Fruit fly (Drosophila melanogaster) whole organism, embryonic: ENCODE data around the gene EMC6.
A peak's percentile ranks its signal among the peaks of the same experiment; 100 is the strongest.

Source experiments
- Asciz ChIP-seq: fragments of 200-800 bp; sonication (Bioruptor generic); optimal IDR thresholded peaks from 2 replicates; lab custom pipeline; 2017; ENCODE audit warnings: missing biosample characterization, mild to moderate bottlenecking, missing genetic modification characterization, missing genetic modification reagents
- Atf3 ChIP-seq: fragments of 200-800 bp; sonication (Bioruptor generic); optimal IDR thresholded peaks from 3 replicates; lab custom pipeline; 2016; ENCODE audit warnings: missing biosample characterization, missing genetic modification characterization
- Blimp-1 ChIP-seq: fragments of 200-800 bp; sonication (Bioruptor generic); optimal IDR thresholded peaks from 3 replicates; lab custom pipeline; 2018; ENCODE audit warnings: missing biosample characterization, missing genetic modification characterization, mild to moderate bottlenecking, moderate library complexity, missing genetic modification reagents
- CG10267 ChIP-seq: fragments of 200-800 bp; sonication (Bioruptor generic); optimal IDR thresholded peaks from 2 replicates; lab custom pipeline; 2018; ENCODE audit warnings: missing biosample characterization, mild to moderate bottlenecking, missing genetic modification characterization, moderate library complexity
- CG10654 ChIP-seq: fragments of 200-800 bp; sonication (Bioruptor generic); optimal IDR thresholded peaks from 2 replicates; lab custom pipeline; 2016; ENCODE audit warnings: missing biosample characterization, missing genetic modification characterization
- CG12219 ChIP-seq: fragments of 200-800 bp; sonication (Bioruptor generic); optimal IDR thresholded peaks from 3 replicates; lab custom pipeline; 2018; ENCODE audit warnings: missing biosample characterization, mild to moderate bottlenecking, missing genetic modification characterization
- CG12659 ChIP-seq: fragments of 200-800 bp; sonication (Bioruptor generic); optimal IDR thresholded peaks from 3 replicates; lab custom pipeline; 2017; ENCODE audit warnings: mild to moderate bottlenecking, missing biosample characterization, missing genetic modification reagents, missing genetic modification characterization
- CG13424 ChIP-seq: fragments of 200-800 bp; sonication (Bioruptor generic); optimal IDR thresholded peaks from 2 replicates; lab custom pipeline; 2019; ENCODE audit warnings: missing biosample characterization, mild to moderate bottlenecking, missing genetic modification characterization, moderate library complexity
- CG13894 ChIP-seq: fragments of 200-800 bp; sonication (Bioruptor generic); optimal IDR thresholded peaks from 3 replicates; lab custom pipeline; 2018; ENCODE audit warnings: missing biosample characterization, mild to moderate bottlenecking, missing genetic modification characterization, moderate library complexity
- CG14710 ChIP-seq: fragments of 200-800 bp; sonication (Bioruptor generic); optimal IDR thresholded peaks from 3 replicates; lab custom pipeline; 2019; ENCODE audit warnings: missing biosample characterization, mild to moderate bottlenecking, missing genetic modification characterization, moderate library complexity
- CG15269 ChIP-seq: fragments of 200-800 bp; sonication (Bioruptor generic); optimal IDR thresholded peaks from 2 replicates; lab custom pipeline; 2018; ENCODE audit warnings: missing biosample characterization, mild to moderate bottlenecking, missing genetic modification characterization, moderate library complexity
- CG15514 ChIP-seq: fragments of 200-800 bp; sonication (Bioruptor generic); optimal IDR thresholded peaks from 3 replicates; lab custom pipeline; 2017; ENCODE audit warnings: missing biosample characterization, missing genetic modification characterization, mild to moderate bottlenecking, moderate library complexity, missing genetic modification reagents
- CG16815 ChIP-seq: fragments of 200-800 bp; sonication (Bioruptor generic); optimal IDR thresholded peaks from 3 replicates; lab custom pipeline; 2017; ENCODE audit warnings: missing biosample characterization, mild to moderate bottlenecking, missing genetic modification characterization
- CG2116 ChIP-seq: fragments of 200-800 bp; sonication (Bioruptor generic); optimal IDR thresholded peaks from 3 replicates; lab custom pipeline; 2018; ENCODE audit warnings: missing biosample characterization, mild to moderate bottlenecking, missing genetic modification characterization
- CG33557 ChIP-seq: fragments of 200-800 bp; sonication (Bioruptor generic); optimal IDR thresholded peaks from 2 replicates; lab custom pipeline; 2019; ENCODE audit warnings: missing biosample characterization, mild to moderate bottlenecking, missing genetic modification characterization, moderate library complexity
- CG3995 ChIP-seq: fragments of 200-800 bp; sonication (Bioruptor generic); optimal IDR thresholded peaks from 3 replicates; lab custom pipeline; 2016; ENCODE audit warnings: missing biosample characterization, missing genetic modification characterization
- CG4854 ChIP-seq: fragments of 200-800 bp; sonication (Bioruptor generic); optimal IDR thresholded peaks from 2 replicates; lab custom pipeline; 2016; ENCODE audit warnings: missing biosample characterization, missing genetic modification characterization, inconsistent platforms
- CG8290 ChIP-seq, 3 experiments: fragments of 200-800 bp; sonication (Bioruptor generic); optimal IDR thresholded peaks; 2 replicates each; lab custom pipeline; 2016 to 2019; ENCODE audit warnings: missing biosample characterization in 3 of 3, missing genetic modification characterization in 3 of 3, mild to moderate bottlenecking in 2 of 3, moderate library complexity in 1 of 3
- CG9215 ChIP-seq: fragments of 200-800 bp; sonication (Bioruptor generic); IDR thresholded peaks from 2 replicates; pipeline ENCODE4 v1.3.6; 2022; ENCODE audit warnings: missing biosample characterization, missing genetic modification characterization
- H2.0 ChIP-seq: fragments of 200-800 bp; sonication (Bioruptor generic); IDR thresholded peaks from 2 replicates; pipeline ENCODE4 v1.3.6; 2022; ENCODE audit warnings: missing biosample characterization, missing genetic modification characterization
- HLH3B ChIP-seq: fragments of 200-800 bp; sonication (Bioruptor generic); IDR thresholded peaks from 2 replicates; pipeline ENCODE4 v1.3.6; 2022; ENCODE audit warnings: missing biosample characterization, missing genetic modification characterization
- Hand ChIP-seq: fragments of 200-800 bp; sonication (Bioruptor generic); optimal IDR thresholded peaks from 2 replicates; lab custom pipeline; 2017; ENCODE audit warnings: mild to moderate bottlenecking, missing biosample characterization, missing genetic modification reagents, missing genetic modification characterization
- Hmr ChIP-seq: fragments of 200-800 bp; sonication (Bioruptor generic); optimal IDR thresholded peaks from 3 replicates; lab custom pipeline; 2017; ENCODE audit warnings: mild to moderate bottlenecking, missing biosample characterization, missing genetic modification reagents, missing genetic modification characterization
- MESR4 ChIP-seq: fragments of 200-800 bp; sonication (Bioruptor generic); optimal IDR thresholded peaks from 2 replicates; lab custom pipeline; 2018; ENCODE audit warnings: missing biosample characterization, mild to moderate bottlenecking, missing genetic modification characterization, moderate library complexity
- NFAT ChIP-seq: fragments of 200-800 bp; sonication (Bioruptor generic); IDR thresholded peaks from 2 replicates; pipeline ENCODE4 v1.3.6; 2022; ENCODE audit warnings: missing biosample characterization, missing genetic modification characterization
- Nf-YA ChIP-seq: fragments of 200-800 bp; sonication (Bioruptor generic); IDR thresholded peaks from 2 replicates; pipeline ENCODE4 v1.3.6; 2022; ENCODE audit warnings: missing biosample characterization, missing genetic modification characterization
- PHDP ChIP-seq: fragments of 200-800 bp; sonication (Bioruptor generic); optimal IDR thresholded peaks from 3 replicates; lab custom pipeline; 2018; ENCODE audit warnings: missing biosample characterization, mild to moderate bottlenecking, missing genetic modification characterization, moderate library complexity
- Rx ChIP-seq: fragments of 200-800 bp; sonication (Bioruptor generic); IDR thresholded peaks from 2 replicates; pipeline ENCODE4 v1.3.6; 2022; ENCODE audit warnings: missing biosample characterization, missing genetic modification characterization
- cg ChIP-seq: fragments of 200-800 bp; sonication (Bioruptor generic); optimal IDR thresholded peaks from 3 replicates; lab custom pipeline; 2019; ENCODE audit warnings: missing biosample characterization, mild to moderate bottlenecking, missing genetic modification characterization, moderate library complexity
- chinmo ChIP-seq: fragments of 200-800 bp; sonication (Bioruptor generic); IDR thresholded peaks from 4 replicates; pipeline ENCODE4 v1.3.6; 2022; ENCODE audit warnings: missing biosample characterization, missing genetic modification characterization; ENCODE audit not compliant: partially characterized antibody
- ci ChIP-seq: fragments of 200-800 bp; sonication (Bioruptor generic); IDR thresholded peaks from 3 replicates; pipeline ENCODE4 v1.3.6; 2022; ENCODE audit warnings: missing biosample characterization, missing genetic modification characterization
- corto ChIP-seq: fragments of 200-800 bp; sonication (Bioruptor generic); optimal IDR thresholded peaks from 2 replicates; lab custom pipeline; 2016; ENCODE audit warnings: missing biosample characterization, mild to moderate bottlenecking, missing genetic modification characterization, moderate library complexity
- crc ChIP-seq: fragments of 200-800 bp; sonication (Bioruptor generic); optimal IDR thresholded peaks from 2 replicates; lab custom pipeline; 2016; ENCODE audit warnings: missing biosample characterization, missing genetic modification characterization
- dan ChIP-seq: fragments of 200-800 bp; sonication (Bioruptor generic); IDR thresholded peaks from 2 replicates; pipeline ENCODE4 v1.3.6; 2022; ENCODE audit warnings: missing biosample characterization, missing genetic modification characterization
- fd102C ChIP-seq: fragments of 200-800 bp; sonication (Bioruptor generic); optimal IDR thresholded peaks from 2 replicates; lab custom pipeline; 2018; ENCODE audit warnings: missing biosample characterization, mild to moderate bottlenecking, missing genetic modification characterization, moderate library complexity
- gfzf ChIP-seq: fragments of 200-800 bp; sonication (Bioruptor generic); optimal IDR thresholded peaks from 2 replicates; lab custom pipeline; 2016; ENCODE audit warnings: missing biosample characterization, mild to moderate bottlenecking, missing genetic modification characterization, moderate library complexity
- kah ChIP-seq: fragments of 200-800 bp; sonication (Bioruptor generic); optimal IDR thresholded peaks from 2 replicates; lab custom pipeline; 2018; ENCODE audit warnings: missing biosample characterization, mild to moderate bottlenecking, missing genetic modification characterization
- lbe ChIP-seq: fragments of 200-800 bp; sonication (Bioruptor generic); optimal IDR thresholded peaks from 2 replicates; lab custom pipeline; 2016; ENCODE audit warnings: missing biosample characterization, mild to moderate bottlenecking, missing genetic modification characterization
- nom ChIP-seq: fragments of 200-800 bp; sonication (Bioruptor generic); optimal IDR thresholded peaks from 2 replicates; lab custom pipeline; 2017; ENCODE audit warnings: missing biosample characterization, missing genetic modification characterization, mild to moderate bottlenecking, moderate library complexity, missing genetic modification reagents
- onecut ChIP-seq: fragments of 200-800 bp; sonication (Bioruptor generic); IDR thresholded peaks from 2 replicates; pipeline ENCODE4 v1.3.6; 2022; ENCODE audit warnings: missing biosample characterization, missing genetic modification characterization
- sens ChIP-seq: fragments of 200-800 bp; sonication (Bioruptor generic); peaks from one replicate; lab custom pipeline; 2016; ENCODE audit warnings: missing biosample characterization, missing genetic modification characterization
- stwl ChIP-seq: fragments of 200-800 bp; sonication (Bioruptor generic); optimal IDR thresholded peaks from 3 replicates; lab custom pipeline; 2018; ENCODE audit warnings: missing biosample characterization, mild to moderate bottlenecking, missing genetic modification characterization, moderate library complexity
- tap ChIP-seq: fragments of 200-800 bp; optimal IDR thresholded peaks from 3 replicates; lab custom pipeline; 2019; ENCODE audit warnings: missing biosample characterization, mild to moderate bottlenecking, missing genetic modification characterization, moderate library complexity
- tio ChIP-seq: fragments of 200-800 bp; sonication (Bioruptor generic); optimal IDR thresholded peaks from 2 replicates; lab custom pipeline; 2017; ENCODE audit warnings: missing biosample characterization, missing genetic modification characterization, inconsistent platforms
- tll ChIP-seq, 2 experiments: fragments of 200-800 bp in 1 of 2; fragments of >200 bp in 1 of 2; sonication (Bioruptor generic) in 1 of 2; optimal IDR thresholded peaks; 2 replicates each; lab custom pipeline; 2017 to 2019; ENCODE audit warnings: missing biosample characterization in 2 of 2, missing genetic modification characterization in 2 of 2, mild to moderate bottlenecking in 1 of 2, moderate library complexity in 1 of 2
- tup ChIP-seq: fragments of 200-800 bp; sonication (Bioruptor generic); optimal IDR thresholded peaks from 2 replicates; lab custom pipeline; 2016; ENCODE audit warnings: missing biosample characterization, mild to moderate bottlenecking, missing genetic modification characterization, moderate library complexity
- zf30C ChIP-seq: fragments of 200-800 bp; sonication (Bioruptor generic); optimal IDR thresholded peaks from 3 replicates; lab custom pipeline; 2018; ENCODE audit warnings: missing biosample characterization, mild to moderate bottlenecking, missing genetic modification characterization

EMC6 gene

dm6 chr3R:25049742-25050517 is 25.1 kb upstream of the EMC6 start (continued):
- TF ChIP-seq tap (tag; lab: Kevin White, UChicago) (peak; percentile 28), NFAT (GFP tag; lab: Robert Waterston, UW) (no peak), corto (peak; percentile 58), onecut (GFP tag; lab: Robert Waterston, UW) (peak; percentile 46; the same call in 1 of the 2 replicates), cg (peak; percentile 99), CG2116 (GFP tag; lab: Kevin White, UChicago) (peak; percentile 63), stwl (peak; percentile 73), Asciz (peak; percentile 17), CG12659 (GFP tag; lab: Kevin White, UChicago) (peak; percentile 34), sens (GFP tag; lab: Kevin White, UChicago) (peak; percentile 62), tll (GFP tag; optimal IDR thresholded peaks at IDR 0.05; lab: Kevin White, UChicago) (peak in 1 of 2 experiments; percentile 47), CG15269 (tag; lab: Kevin White, UChicago) (no peak), CG13424 (no peak), kah (GFP tag; lab: Kevin White, UChicago) (peak; percentile 17), tio (GFP tag; lab: Kevin White, UChicago) (no peak), CG16815 (GFP tag; lab: Kevin White, UChicago) (no peak), CG9215 (no peak), dan (no peak), Blimp-1 (peak; percentile 55), ci (GFP tag; lab: Robert Waterston, UW) (no peak), MESR4 (GFP tag; lab: Kevin White, UChicago) (peak; percentile 56), gfzf (GFP tag; lab: Kevin White, UChicago) (peak; percentile 49), CG14710 (tag; lab: Kevin White, UChicago) (no peak), zf30C (GFP tag; lab: Kevin White, UChicago) (peak; percentile 11), CG3995 (GFP tag; lab: Kevin White, UChicago) (peak; percentile 65), Rx (GFP tag; lab: Robert Waterston, UW) (no peak), CG33557 (GFP tag; lab: Kevin White, UChicago) (peak; percentile 30), chinmo (GFP tag; lab: Robert Waterston, UW) (no peak), CG10654 (GFP tag; lab: Kevin White, UChicago) (no peak), CG4854 (GFP tag; lab: Kevin White, UChicago) (no peak), HLH3B (GFP tag; lab: Robert Waterston, UW) (no peak), tup (no peak), crc (GFP tag; lab: Kevin White, UChicago) (peak; percentile 10), Atf3 (GFP tag; lab: Kevin White, UChicago) (peak; percentile 35), CG10267 (tag; lab: Kevin White, UChicago) (peak; percentile 81), Nf-YA (GFP tag; lab: Robert Waterston, UW) (no peak), H2.0 (GFP tag; lab: Robert Waterston, UW) (no peak), lbe (GFP tag; lab: Kevin White, UChicago) (peak; percentile 88), CG12219 (GFP tag; lab: Kevin White, UChicago) (peak; percentile 8), Hand (peak; percentile 55), CG13894 (peak; percentile 89), CG15514 (GFP tag; lab: Kevin White, UChicago) (peak; percentile 33), fd102C (GFP tag; lab: Kevin White, UChicago) (no peak), CG8290 (GFP tag; optimal IDR thresholded peaks at IDR 0.05; lab: Kevin White, UChicago) (peak; percentile 60), CG8290 (tag; optimal IDR thresholded peaks at IDR 0.05; lab: Kevin White, UChicago) (peak; percentile 68 to 70), nom (peak; percentile 83), Hmr (peak; percentile 67), PHDP (peak; percentile 42)
